Fruit fly (Drosophila melanogaster): ENCODE data around the gene Oatp33Ea.

Gene Oatp33Ea

dm6 chr2L:12487311-12487710 lies 41.6 kb upstream of the Oatp33Ea start (continued):
- TF ChIP-seq Xrp1 (GFP tag; IDR thresholded peaks at IDR 0.05) (no peak; the same call in 1 of the 2 replicates), disco-r (GFP tag; optimal IDR thresholded peaks at IDR 0.05) (no peak), run (tag; optimal IDR thresholded peaks at IDR 0.05) (peak; percentile 43), yki (optimal IDR thresholded peaks at IDR 0.05) (no peak), D (optimal IDR thresholded peaks at IDR 0.05) (no peak), D (GFP tag; optimal IDR thresholded peaks at IDR 0.05) (peak; percentile 48), Hsf (GFP tag; optimal IDR thresholded peaks at IDR 0.05) (no peak), Ptx1 (GFP tag; IDR thresholded peaks at IDR 0.05) (no peak), h (optimal IDR thresholded peaks at IDR 0.05) (no peak), BtbVII (GFP tag; optimal IDR thresholded peaks at IDR 0.05) (peak; percentile 40), kay (GFP tag; optimal IDR thresholded peaks at IDR 0.05) (peak; percentile 9), CG9215 (GFP tag; IDR thresholded peaks at IDR 0.05) (no peak), Dfd (GFP tag; optimal IDR thresholded peaks at IDR 0.05) (no peak), CG2678 (tag; optimal IDR thresholded peaks at IDR 0.05) (peak; percentile 58), CG14667 (GFP tag; IDR thresholded peaks at IDR 0.05) (no peak), sna (GFP tag; IDR thresholded peaks at IDR 0.05; ENCODE audit: partially characterized antibody) (no peak), CG2129 (GFP tag; IDR thresholded peaks at IDR 0.05; ENCODE audit: partially characterized antibody) (no peak), z (GFP tag; IDR thresholded peaks at IDR 0.05) (no peak), PHDP (tag; optimal IDR thresholded peaks at IDR 0.05) (peak; percentile 62), CG15601 (tag; optimal IDR thresholded peaks at IDR 0.05) (peak; percentile 64), nom (GFP tag; optimal IDR thresholded peaks at IDR 0.05) (no peak), CG8359 (GFP tag; optimal IDR thresholded peaks at IDR 0.05; ENCODE audit: borderline replicate concordance) (peak; percentile 39), fu2 (GFP tag; optimal IDR thresholded peaks at IDR 0.05) (no peak), Asciz (GFP tag; optimal IDR thresholded peaks at IDR 0.05) (peak; percentile 81), Atf3 (GFP tag; optimal IDR thresholded peaks at IDR 0.05) (peak; percentile 17), CG5953 (GFP tag; IDR thresholded peaks at IDR 0.05) (no peak), oc (tag; optimal IDR thresholded peaks at IDR 0.05) (no peak), gcm (GFP tag; optimal IDR thresholded peaks at IDR 0.05) (peak; percentile 42), NfI (GFP tag; optimal IDR thresholded peaks at IDR 0.05) (no peak), org-1 (GFP tag; optimal IDR thresholded peaks at IDR 0.05) (peak; percentile 49), D19A (tag; optimal IDR thresholded peaks at IDR 0.05) (peak; percentile 32), sd (tag; optimal IDR thresholded peaks at IDR 0.05) (peak; percentile 56), her (GFP tag; optimal IDR thresholded peaks at IDR 0.05) (peak; percentile 3), Dad (GFP tag; optimal IDR thresholded peaks at IDR 0.05) (no peak), scrt (GFP tag; optimal IDR thresholded peaks at IDR 0.05) (no peak), CG2116 (GFP tag; optimal IDR thresholded peaks at IDR 0.05) (peak; percentile 22), CG11093 (GFP tag; IDR thresholded peaks at IDR 0.05) (no peak), CG10979 (tag; optimal IDR thresholded peaks at IDR 0.05) (peak; percentile 26), CG18599 (GFP tag; optimal IDR thresholded peaks at IDR 0.05) (no peak), CG1603 (tag; optimal IDR thresholded peaks at IDR 0.05) (peak; percentile 50), vnd (GFP tag; IDR thresholded peaks at IDR 0.05; ENCODE audit: partially characterized antibody) (no peak), Gug (GFP tag; IDR thresholded peaks at IDR 0.05) (no peak), CG12391 (tag; optimal IDR thresholded peaks at IDR 0.05) (peak; percentile 0), CG33557 (GFP tag; optimal IDR thresholded peaks at IDR 0.05) (peak; percentile 68), usp (GFP tag; optimal IDR thresholded peaks at IDR 0.05) (no peak), Sox100B (GFP tag; optimal IDR thresholded peaks at IDR 0.05) (peak; percentile 62), gem (tag; optimal IDR thresholded peaks at IDR 0.05) (peak; percentile 40), CG30020 (tag; optimal IDR thresholded peaks at IDR 0.05) (no peak), CoRest (tag; optimal IDR thresholded peaks at IDR 0.05) (peak; percentile 10), CG10431 (GFP tag; optimal IDR thresholded peaks at IDR 0.05) (peak; percentile 78), gsb-n (tag; optimal IDR thresholded peaks at IDR 0.05) (peak; percentile 71), CG3163 (GFP tag; optimal IDR thresholded peaks at IDR 0.05) (no peak)
